Worm (Caenorhabditis elegans) whole organism, L4 larva: ENCODE data around the gene bli-6.

Source experiments
- F49E8.2 ChIP-seq: sonication (generic microtip); optimal IDR thresholded peaks from 2 replicates; lab custom pipeline; 2016; ENCODE audit warnings: missing compliant biosample characterization, mild to moderate bottlenecking, missing genetic modification characterization, borderline replicate concordance
- R02D3.7 ChIP-seq: fragments of 150-350 bp; sonication (generic microtip); optimal IDR thresholded peaks from 3 replicates; lab custom pipeline; 2014; ENCODE audit warnings: missing biosample characterization, missing genetic modification characterization
- ama-1 ChIP-seq: fragments of 150-350 bp; optimal IDR thresholded peaks from 2 replicates; lab custom pipeline; 2014; ENCODE audit warnings: inconsistent platforms, mixed read lengths
- ceh-20 ChIP-seq: fragments of 200-800 bp; sonication (Bioruptor generic); IDR thresholded peaks from 2 replicates; pipeline ENCODE4 v1.3.6; 2022; ENCODE audit warnings: missing genetic modification reagents, missing genetic modification characterization, missing compliant biosample characterization
- ctbp-1 ChIP-seq: fragments of 200-800 bp; sonication (Bioruptor generic); IDR thresholded peaks from 2 replicates; pipeline ENCODE4 v1.3.6; 2022; ENCODE audit warnings: missing genetic modification reagents, missing genetic modification characterization, missing compliant biosample characterization
- egl-27 ChIP-seq: sonication (generic microtip); optimal IDR thresholded peaks from 3 replicates; lab custom pipeline; 2017; ENCODE audit warnings: missing biosample characterization, missing genetic modification reagents, missing genetic modification characterization
- fos-1 ChIP-seq: fragments of 150-350 bp; optimal IDR thresholded peaks from 2 replicates; lab custom pipeline; 2014; ENCODE audit warnings: missing biosample characterization, missing genetic modification characterization
- lim-7 ChIP-seq: fragments of 200-800 bp; sonication (Bioruptor generic); IDR thresholded peaks from 2 replicates; pipeline ENCODE4 v1.3.6; 2022; ENCODE audit warnings: missing genetic modification characterization, missing compliant biosample characterization
- mdl-1 ChIP-seq, 2 experiments: fragments of 150-350 bp in 1 of 2; sonication (generic microtip) in 1 of 2; optimal IDR thresholded peaks; 2 replicates each; lab custom pipeline; 2014 to 2017; ENCODE audit warnings: missing biosample characterization in 2 of 2, missing genetic modification characterization in 2 of 2
- nhr-6 ChIP-seq: fragments of 150-350 bp; optimal IDR thresholded peaks from 2 replicates; lab custom pipeline; 2014; ENCODE audit warnings: missing biosample characterization, missing genetic modification characterization
- nhr-77 ChIP-seq: fragments of 150-350 bp; optimal IDR thresholded peaks from 2 replicates; lab custom pipeline; 2014; ENCODE audit warnings: missing biosample characterization, missing genetic modification characterization
- set-16 ChIP-seq: fragments of 200-800 bp; sonication (Bioruptor generic); IDR thresholded peaks from 2 replicates; pipeline ENCODE4 v1.3.6; 2022; ENCODE audit warnings: missing genetic modification reagents, missing genetic modification characterization, missing compliant biosample characterization
- unc-39 ChIP-seq: sonication (generic microtip); optimal IDR thresholded peaks from 2 replicates; lab custom pipeline; 2017; ENCODE audit warnings: missing biosample characterization, missing genetic modification characterization
- ztf-11 ChIP-seq: fragments of 150-350 bp; optimal IDR thresholded peaks from 2 replicates; lab custom pipeline; 2014; ENCODE audit warnings: missing biosample characterization, missing genetic modification characterization

ce11 chrIV:6361668-6362067, 15.2 kb upstream of the bli-6 start, which contains the start of gene Y73B6BL.47:
- TF ChIP-seq set-16 (no peak), fos-1 (tag; lab: Kevin White, UChicago) (no peak), egl-27 (tag; lab: Kevin White, UChicago) (no peak), F49E8.2 (tag; lab: Kevin White, UChicago) (no peak), ceh-20 (GFP tag; lab: Robert Waterston, UW) (no peak), unc-39 (no peak), nhr-77 (tag; lab: Kevin White, UChicago) (no peak), ama-1 (lab: Kevin White, UChicago) (no peak), ztf-11 (tag; lab: Kevin White, UChicago) (no peak), R02D3.7 (no peak), nhr-6 (tag; lab: Kevin White, UChicago) (no peak), mdl-1 (tag; optimal IDR thresholded peaks at IDR 0.05; lab: Kevin White, UChicago) (no peak), ctbp-1 (GFP tag; lab: Robert Waterston, UW) (no peak), lim-7 (GFP tag; lab: Robert Waterston, UW) (no peak)
